Worm (Caenorhabditis elegans): Measurements from ENCODE around the gene rab-21.

Gene rab-21

DNA sequence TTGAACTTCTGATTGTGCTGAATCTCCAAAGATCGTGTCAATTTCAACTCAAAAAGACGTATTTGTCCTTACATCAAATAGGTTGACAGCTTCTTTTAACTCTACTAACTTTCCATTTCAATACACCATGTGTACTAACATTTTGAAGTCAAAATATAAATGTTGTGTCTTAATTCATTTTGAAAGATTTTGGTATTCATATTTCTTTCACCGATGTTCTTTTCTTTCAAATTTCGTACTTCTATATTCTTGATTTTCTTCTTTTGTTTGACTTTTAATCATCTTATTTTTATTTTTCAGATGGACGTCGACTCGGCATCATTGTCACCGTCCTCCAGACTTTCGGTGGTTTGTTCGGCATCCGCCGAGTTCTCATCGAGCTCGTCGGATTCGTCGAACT is 36.9 kb upstream of the rab-21 start, which contains the start of gene atf-2:
Gene atf-2 (plus strand): TSS at position 301 of the 400 bp plus-strand sequence.
- TF ChIP-seq hmg-11 (tag; optimal IDR thresholded peaks at IDR 0.05), result no peak
- no peak for TF ChIP-seq elt-3 (tag; optimal IDR thresholded peaks at IDR 0.05)
- no peak for TF ChIP-seq nfya-1 (tag; optimal IDR thresholded peaks at IDR 0.05; ENCODE audit: insufficient read depth)
- TF ChIP-seq eor-1 (tag; optimal IDR thresholded peaks at IDR 0.05), result no peak
- no peak for TF ChIP-seq zag-1 (tag; optimal IDR thresholded peaks at IDR 0.05)
- no peak for TF ChIP-seq unc-62 (GFP tag; optimal IDR thresholded peaks at IDR 0.05)
- TF ChIP-seq nhr-11 (tag; optimal IDR thresholded peaks at IDR 0.05), result no peak

DNA sequence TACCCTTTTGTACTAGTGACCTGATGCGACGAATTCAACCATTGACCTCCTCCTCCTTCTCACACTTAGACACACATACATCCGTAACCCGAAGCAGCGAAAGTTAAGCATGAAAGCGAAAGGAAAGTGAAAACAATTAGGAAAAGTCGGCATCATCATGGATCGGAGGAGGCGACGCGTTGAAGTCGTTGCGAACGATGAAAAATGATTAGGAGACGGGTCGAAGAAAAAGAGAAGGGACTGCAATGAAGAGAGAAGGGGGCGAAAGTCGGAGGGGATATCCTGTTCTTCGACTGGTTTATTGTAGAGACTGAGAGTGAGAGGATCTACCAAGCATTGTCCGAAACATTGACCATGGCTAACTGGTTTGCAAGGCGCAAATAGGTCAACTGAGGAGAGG is 36.2 kb upstream of the rab-21 start:
- peak; percentile 66 for TF ChIP-seq nhr-43 (tag; optimal IDR thresholded peaks at IDR 0.05; ENCODE audit: poor library complexity, severe bottlenecking)
- TF ChIP-seq nhr-25 (tag; optimal IDR thresholded peaks at IDR 0.05), result peak; percentile 81
- no peak for TF ChIP-seq egl-27 (tag; optimal IDR thresholded peaks at IDR 0.05)
- peak; percentile 38 for TF ChIP-seq fos-1 (tag; optimal IDR thresholded peaks at IDR 0.05)
- no peak for TF ChIP-seq skn-1 (tag; optimal IDR thresholded peaks at IDR 0.05)
- TF ChIP-seq egl-5 (tag; optimal IDR thresholded peaks at IDR 0.05), result no peak
- TF ChIP-seq elt-1 (tag; optimal IDR thresholded peaks at IDR 0.05), result no peak
- no peak for TF ChIP-seq nhr-11 (tag; optimal IDR thresholded peaks at IDR 0.05)
- TF ChIP-seq elt-3 (tag; optimal IDR thresholded peaks at IDR 0.05), result peak in 1 of 3 experiments; percentile 54
- TF ChIP-seq nhr-23 (tag; optimal IDR thresholded peaks at IDR 0.05), result peak; percentile 97

- no peak for TF ChIP-seq zag-1 (tag; optimal IDR thresholded peaks at IDR 0.05)
- TF ChIP-seq nfya-1 (tag; optimal IDR thresholded peaks at IDR 0.05; ENCODE audit: insufficient read depth), result no peak
- TF ChIP-seq nhr-23 (tag; optimal IDR thresholded peaks at IDR 0.05), result peak; percentile 13
- TF ChIP-seq nhr-11 (tag; optimal IDR thresholded peaks at IDR 0.05), result no peak
- no peak for TF ChIP-seq lsy-12 (tag; optimal IDR thresholded peaks at IDR 0.05)
- peak; percentile 79 for TF ChIP-seq elt-1 (tag; optimal IDR thresholded peaks at IDR 0.05)
- no peak for TF ChIP-seq egl-5 (tag; optimal IDR thresholded peaks at IDR 0.05)
Measured at ce11 chrII:8750056-8750455, 35.2 kb upstream of the rab-21 start.

DNA sequence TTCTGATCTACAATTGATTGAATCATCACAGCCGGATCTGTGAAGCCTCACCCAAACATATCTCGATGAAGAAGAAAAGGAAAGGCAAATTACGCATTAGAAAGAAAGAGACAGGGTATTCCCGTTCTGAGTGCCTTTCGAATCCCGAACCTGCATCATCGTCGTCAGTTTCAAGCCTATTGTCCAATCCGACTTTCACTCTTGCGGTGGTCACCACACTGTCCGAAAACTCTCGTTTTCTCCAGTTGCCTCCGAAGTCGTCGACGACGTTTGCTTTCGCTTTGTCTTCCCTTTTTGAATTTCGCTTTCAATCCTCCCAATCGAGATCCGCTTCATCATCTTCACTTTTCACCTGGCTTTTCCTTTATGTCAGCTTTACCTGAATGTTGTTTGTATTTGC is 34.3 kb upstream of the rab-21 start:
- peak; percentile 35 for TF ChIP-seq nhr-23 (tag; optimal IDR thresholded peaks at IDR 0.05)
- no peak for TF ChIP-seq unc-39 (tag; optimal IDR thresholded peaks at IDR 0.05)
- TF ChIP-seq jun-1 (tag; optimal IDR thresholded peaks at IDR 0.05), result no peak
- TF ChIP-seq pqm-1 (tag; optimal IDR thresholded peaks at IDR 0.05), result no peak
- peak; percentile 34 for TF ChIP-seq nhr-25 (tag; optimal IDR thresholded peaks at IDR 0.05)
- no peak for TF ChIP-seq eor-1 (tag; optimal IDR thresholded peaks at IDR 0.05)
- TF ChIP-seq daf-12 (tag; optimal IDR thresholded peaks at IDR 0.05), result no peak
- TF ChIP-seq nhr-43 (tag; optimal IDR thresholded peaks at IDR 0.05; ENCODE audit: poor library complexity, severe bottlenecking), result peak; percentile 24
- no peak for TF ChIP-seq nhr-76 (tag; optimal IDR thresholded peaks at IDR 0.05)
- no peak for TF ChIP-seq skn-1 (tag; optimal IDR thresholded peaks at IDR 0.05)

- no peak for TF ChIP-seq ceh-82 (tag; optimal IDR thresholded peaks at IDR 0.05)
- no peak for TF ChIP-seq sea-2 (GFP tag; optimal IDR thresholded peaks at IDR 0.05)
- TF ChIP-seq fkh-10 (GFP tag; optimal IDR thresholded peaks at IDR 0.05), result no peak
- TF ChIP-seq nhr-76 (tag; optimal IDR thresholded peaks at IDR 0.05), result no peak
- TF ChIP-seq nhr-11 (tag; optimal IDR thresholded peaks at IDR 0.05), result no peak
- no peak for TF ChIP-seq unc-39 (tag; optimal IDR thresholded peaks at IDR 0.05)
- no peak for TF ChIP-seq aly-2 (tag; optimal IDR thresholded peaks at IDR 0.05)
- TF ChIP-seq nhr-23 (tag; optimal IDR thresholded peaks at IDR 0.05), result no peak
- TF ChIP-seq skn-1 (tag; optimal IDR thresholded peaks at IDR 0.05), result no peak
- no peak for TF ChIP-seq fkh-2 (tag; optimal IDR thresholded peaks at IDR 0.05)
- no peak for TF ChIP-seq mdl-1 (tag; optimal IDR thresholded peaks at IDR 0.05)
Measured at ce11 chrII:8748638-8749037, 33.8 kb upstream of the rab-21 start.

- TF ChIP-seq lin-39 (tag; optimal IDR thresholded peaks at IDR 0.05), result no peak
- no peak for TF ChIP-seq unc-62 (GFP tag; optimal IDR thresholded peaks at IDR 0.05)
- TF ChIP-seq pqm-1 (tag; optimal IDR thresholded peaks at IDR 0.05), result peak; percentile 73
- no peak for TF ChIP-seq zag-1 (tag; optimal IDR thresholded peaks at IDR 0.05)
- no peak for TF ChIP-seq sea-2 (GFP tag; optimal IDR thresholded peaks at IDR 0.05)
- no peak for TF ChIP-seq R02D3.7 (tag; optimal IDR thresholded peaks at IDR 0.05)
- no peak for TF ChIP-seq daf-12 (tag; optimal IDR thresholded peaks at IDR 0.05)
- peak; percentile 19 for TF ChIP-seq elt-2 (tag; optimal IDR thresholded peaks at IDR 0.05)
- no peak for TF ChIP-seq nhr-77 (tag; optimal IDR thresholded peaks at IDR 0.05)
- TF ChIP-seq nhr-25 (tag; optimal IDR thresholded peaks at IDR 0.05), result no peak
- peak; percentile 57 for TF ChIP-seq pha-4 (tag; optimal IDR thresholded peaks at IDR 0.05)
- TF ChIP-seq eor-1 (tag; optimal IDR thresholded peaks at IDR 0.05), result no peak
- TF ChIP-seq ztf-4 (tag; optimal IDR thresholded peaks at IDR 0.05), result no peak
- TF ChIP-seq egl-5 (tag; optimal IDR thresholded peaks at IDR 0.05), result no peak
- TF ChIP-seq nhr-11 (tag; optimal IDR thresholded peaks at IDR 0.05), result no peak
- TF ChIP-seq ceh-82 (tag; optimal IDR thresholded peaks at IDR 0.05), result no peak
- no peak for TF ChIP-seq aly-2 (tag; optimal IDR thresholded peaks at IDR 0.05)
- no peak for TF ChIP-seq unc-39 (tag; optimal IDR thresholded peaks at IDR 0.05)
- no peak for TF ChIP-seq hmg-11 (tag; optimal IDR thresholded peaks at IDR 0.05)
- no peak for TF ChIP-seq mml-1 (tag; optimal IDR thresholded peaks at IDR 0.05)
- no peak for TF ChIP-seq mdl-1 (tag; optimal IDR thresholded peaks at IDR 0.05)
- TF ChIP-seq tbx-2 (tag; optimal IDR thresholded peaks at IDR 0.05), result no peak
- TF ChIP-seq fkh-10 (GFP tag; optimal IDR thresholded peaks at IDR 0.05), result no peak
- no peak for TF ChIP-seq ztf-11 (tag; optimal IDR thresholded peaks at IDR 0.05)
Measured at ce11 chrII:8747939-8748352, 33.1 kb upstream of the rab-21 start.
